Worm (Caenorhabditis elegans) whole organism, L3 larva: Measurements from ENCODE around the gene T05B4.8.

ENCODE experiments used
- R02D3.7 ChIP-seq: fragments of 150-350 bp; optimal IDR thresholded peaks from 2 replicates; lab custom pipeline; 2014; ENCODE audit warnings: missing biosample characterization, missing genetic modification characterization
- ZK546.5 ChIP-seq: sonication (generic microtip); optimal IDR thresholded peaks from 2 replicates; lab custom pipeline; 2017; ENCODE audit warnings: missing biosample characterization, missing genetic modification characterization
- aly-2 ChIP-seq: fragments of 150-350 bp; optimal IDR thresholded peaks from 2 replicates; lab custom pipeline; 2014; ENCODE audit warnings: missing biosample characterization, missing genetic modification characterization
- ama-1 ChIP-seq: fragments of 150-350 bp; optimal IDR thresholded peaks from 2 replicates; lab custom pipeline; 2018
- ceh-28 ChIP-seq: fragments of 150-350 bp; optimal IDR thresholded peaks from 2 replicates; lab custom pipeline; 2014; ENCODE audit warnings: missing biosample characterization, missing genetic modification reagents, missing genetic modification characterization
- ceh-82 ChIP-seq: fragments of 150-350 bp; optimal IDR thresholded peaks from 2 replicates; lab custom pipeline; 2014; ENCODE audit warnings: missing biosample characterization, missing genetic modification characterization
- daf-12 ChIP-seq: fragments of 150-350 bp; optimal IDR thresholded peaks from 2 replicates; lab custom pipeline; 2014; ENCODE audit warnings: missing biosample characterization, missing genetic modification reagents, missing genetic modification characterization
- egl-27 ChIP-seq: sonication (generic microtip); optimal IDR thresholded peaks from 4 replicates; lab custom pipeline; 2017; ENCODE audit warnings: missing biosample characterization, missing genetic modification reagents, missing genetic modification characterization
- egl-5 ChIP-seq: fragments of 150-350 bp; optimal IDR thresholded peaks from 2 replicates; lab custom pipeline; 2017; ENCODE audit warnings: missing biosample characterization, missing genetic modification reagents, missing genetic modification characterization, inconsistent platforms
- elt-1 ChIP-seq: fragments of 150-350 bp; optimal IDR thresholded peaks from 2 replicates; lab custom pipeline; 2014; ENCODE audit warnings: missing biosample characterization, missing genetic modification characterization
- elt-2 ChIP-seq: sonication (generic microtip); optimal IDR thresholded peaks from 2 replicates; lab custom pipeline; 2016; ENCODE audit warnings: missing genetic modification reagents, mild to moderate bottlenecking, missing genetic modification characterization, missing compliant biosample characterization
- eor-1 ChIP-seq, 2 experiments: fragments of 150-350 bp; optimal IDR thresholded peaks; 2 replicates each; lab custom pipeline; 2014 to 2018; ENCODE audit warnings: missing biosample characterization in 2 of 2, missing genetic modification characterization in 2 of 2
- fkh-10 ChIP-seq: sonication (generic microtip); optimal IDR thresholded peaks from 2 replicates; lab custom pipeline; 2017; ENCODE audit warnings: missing biosample characterization, missing genetic modification reagents, missing genetic modification characterization
- fkh-2 ChIP-seq: fragments of 150-350 bp; optimal IDR thresholded peaks from 2 replicates; lab custom pipeline; 2014; ENCODE audit warnings: missing biosample characterization, missing genetic modification reagents, missing genetic modification characterization
- fos-1 ChIP-seq: fragments of 150-350 bp; optimal IDR thresholded peaks from 2 replicates; lab custom pipeline; 2014; ENCODE audit warnings: missing biosample characterization, missing genetic modification characterization
- hmg-11 ChIP-seq: sonication (generic microtip); optimal IDR thresholded peaks from 2 replicates; lab custom pipeline; 2016; ENCODE audit warnings: missing genetic modification characterization, missing compliant biosample characterization
- jun-1 ChIP-seq: fragments of 150-350 bp; optimal IDR thresholded peaks from 2 replicates; lab custom pipeline; 2014; ENCODE audit warnings: missing biosample characterization, missing genetic modification reagents, missing genetic modification characterization
- lin-15B ChIP-seq: fragments of 150-350 bp; optimal IDR thresholded peaks from 2 replicates; lab custom pipeline; 2014; ENCODE audit warnings: missing biosample characterization, missing genetic modification characterization
- lin-39 ChIP-seq: fragments of 150-350 bp; optimal IDR thresholded peaks from 2 replicates; lab custom pipeline; 2018; ENCODE audit warnings: missing biosample characterization, missing genetic modification reagents, missing genetic modification characterization
- lsy-12 ChIP-seq: sonication (generic microtip); optimal IDR thresholded peaks from 2 replicates; lab custom pipeline; 2016; ENCODE audit warnings: mild to moderate bottlenecking, missing genetic modification characterization, missing compliant biosample characterization
- mdl-1 ChIP-seq: fragments of 150-350 bp; optimal IDR thresholded peaks from 2 replicates; lab custom pipeline; 2014; ENCODE audit warnings: missing biosample characterization, missing genetic modification characterization
- mml-1 ChIP-seq: fragments of 150-350 bp; sonication (generic microtip); optimal IDR thresholded peaks from 3 replicates; lab custom pipeline; 2014; ENCODE audit warnings: missing biosample characterization, missing genetic modification characterization
- nfya-1 ChIP-seq: sonication (generic microtip); optimal IDR thresholded peaks from 2 replicates; lab custom pipeline; 2017; ENCODE audit warnings: missing genetic modification characterization, mild to moderate bottlenecking, missing compliant biosample characterization, antibody characterized with exemption, moderate library complexity; ENCODE audit not compliant: insufficient read depth
- nhr-11 ChIP-seq: fragments of 150-350 bp; optimal IDR thresholded peaks from 2 replicates; lab custom pipeline; 2014; ENCODE audit warnings: missing biosample characterization, missing genetic modification characterization
- nhr-12 ChIP-seq: fragments of 150-350 bp; optimal IDR thresholded peaks from 2 replicates; lab custom pipeline; 2014; ENCODE audit warnings: missing biosample characterization, missing genetic modification characterization
- nhr-23 ChIP-seq: fragments of 150-350 bp; optimal IDR thresholded peaks from 2 replicates; lab custom pipeline; 2014; ENCODE audit warnings: missing biosample characterization, missing genetic modification reagents, missing genetic modification characterization
- nhr-237 ChIP-seq: fragments of 150-350 bp; optimal IDR thresholded peaks from 2 replicates; lab custom pipeline; 2014; ENCODE audit warnings: missing biosample characterization, missing genetic modification characterization
- nhr-25 ChIP-seq: sonication (generic microtip); optimal IDR thresholded peaks from 2 replicates; lab custom pipeline; 2017; ENCODE audit warnings: missing biosample characterization, missing genetic modification characterization
- nhr-43 ChIP-seq: sonication (generic microtip); optimal IDR thresholded peaks from 2 replicates; lab custom pipeline; 2016; ENCODE audit warnings: mild to moderate bottlenecking, missing genetic modification characterization, missing compliant biosample characterization; ENCODE audit not compliant: poor library complexity, severe bottlenecking
- nhr-67 ChIP-seq: fragments of 150-350 bp; optimal IDR thresholded peaks from 2 replicates; lab custom pipeline; 2014; ENCODE audit warnings: missing biosample characterization, missing genetic modification characterization
- nhr-76 ChIP-seq: fragments of 150-350 bp; sonication (generic microtip); optimal IDR thresholded peaks from 5 replicates; lab custom pipeline; 2014; ENCODE audit warnings: missing biosample characterization, missing genetic modification characterization
- nhr-77 ChIP-seq: fragments of 150-350 bp; optimal IDR thresholded peaks from 2 replicates; lab custom pipeline; 2014; ENCODE audit warnings: missing biosample characterization, missing genetic modification characterization
- pha-4 ChIP-seq: fragments of 150-350 bp; optimal IDR thresholded peaks from 2 replicates; lab custom pipeline; 2014; ENCODE audit warnings: missing biosample characterization, missing genetic modification reagents, missing genetic modification characterization
- pqm-1 ChIP-seq: fragments of 150-350 bp; optimal IDR thresholded peaks from 2 replicates; lab custom pipeline; 2017; ENCODE audit warnings: missing biosample characterization, missing genetic modification characterization, inconsistent platforms
- sea-2 ChIP-seq: fragments of 150-350 bp; sonication (generic microtip); optimal IDR thresholded peaks from 4 replicates; lab custom pipeline; 2014; ENCODE audit warnings: missing biosample characterization, missing genetic modification reagents, missing genetic modification characterization
- skn-1 ChIP-seq: fragments of 150-350 bp; optimal IDR thresholded peaks from 2 replicates; lab custom pipeline; 2014; ENCODE audit warnings: missing biosample characterization, missing genetic modification characterization
- snpc-4 ChIP-seq: fragments of 150-350 bp; optimal IDR thresholded peaks from 2 replicates; lab custom pipeline; 2014; ENCODE audit warnings: missing biosample characterization, missing genetic modification characterization
- tbx-2 ChIP-seq: sonication (generic microtip); optimal IDR thresholded peaks from 2 replicates; lab custom pipeline; 2016; ENCODE audit warnings: mild to moderate bottlenecking, missing genetic modification characterization, missing compliant biosample characterization
- unc-39 ChIP-seq: sonication (generic microtip); optimal IDR thresholded peaks from 4 replicates; lab custom pipeline; 2017; ENCODE audit warnings: missing biosample characterization, missing genetic modification characterization
- unc-62 ChIP-seq: fragments of 150-350 bp; sonication (generic microtip); optimal IDR thresholded peaks from 4 replicates; lab custom pipeline; 2014; ENCODE audit warnings: missing biosample characterization, missing genetic modification reagents, missing genetic modification characterization
- zag-1 ChIP-seq: fragments of 150-350 bp; optimal IDR thresholded peaks from 2 replicates; lab custom pipeline; 2014; ENCODE audit warnings: missing biosample characterization, missing genetic modification characterization
- ztf-11 ChIP-seq: fragments of 150-350 bp; optimal IDR thresholded peaks from 2 replicates; lab custom pipeline; 2014; ENCODE audit warnings: missing biosample characterization, missing genetic modification characterization
- ztf-4 ChIP-seq: fragments of 150-350 bp; optimal IDR thresholded peaks from 2 replicates; lab custom pipeline; 2014; ENCODE audit warnings: missing biosample characterization, missing genetic modification characterization

T05B4.8 gene

ce11 chrV:4143034-4143433 is 27.1 kb upstream of the T05B4.8 start:
- TF ChIP-seq fkh-10 = peak; percentile 55
- peak; percentile 99 for TF ChIP-seq egl-5 (tag; lab: Kevin White, UChicago)
- TF ChIP-seq daf-12 (tag; lab: Kevin White, UChicago) = no peak
- peak; percentile 85 for TF ChIP-seq pha-4 (tag; lab: Kevin White, UChicago)
- TF ChIP-seq ceh-28 (tag; lab: Kevin White, UChicago) = peak; percentile 63
- peak; percentile 47 for TF ChIP-seq lsy-12
- peak; percentile 87 for TF ChIP-seq nhr-23 (tag; lab: Kevin White, UChicago)
- TF ChIP-seq unc-39 = no peak
- no peak for TF ChIP-seq zag-1 (tag; lab: Kevin White, UChicago)
- no peak for TF ChIP-seq skn-1
- TF ChIP-seq nfya-1 (tag; lab: Kevin White, UChicago) = peak; percentile 89
- TF ChIP-seq lin-39 (tag; lab: Kevin White, UChicago) = peak; percentile 67
- TF ChIP-seq nhr-25 (tag; lab: Kevin White, UChicago) = peak; percentile 79
- no peak for TF ChIP-seq eor-1 (tag; optimal IDR thresholded peaks at IDR 0.05; lab: Kevin White, UChicago)
- TF ChIP-seq hmg-11 (tag; lab: Kevin White, UChicago) = peak; percentile 57
- no peak for TF ChIP-seq ZK546.5
- TF ChIP-seq nhr-12 (tag; lab: Kevin White, UChicago) = no peak
- TF ChIP-seq nhr-77 (tag; lab: Kevin White, UChicago) = no peak
- no peak for TF ChIP-seq ceh-82 (tag; lab: Kevin White, UChicago)
- TF ChIP-seq snpc-4 (tag; lab: Kevin White, UChicago) = peak; percentile 67
- no peak for TF ChIP-seq aly-2 (tag; lab: Kevin White, UChicago)
- peak; percentile 87 for TF ChIP-seq pqm-1 (tag; lab: Kevin White, UChicago)
- TF ChIP-seq nhr-43 = peak; percentile 54
- TF ChIP-seq nhr-76 = no peak
- TF ChIP-seq jun-1 (tag; lab: Kevin White, UChicago) = peak; percentile 71
- no peak for TF ChIP-seq mml-1 (tag; lab: Kevin White, UChicago)
- no peak for TF ChIP-seq fkh-2 (tag; lab: Kevin White, UChicago)
- peak; percentile 80 for TF ChIP-seq lin-15B
- no peak for TF ChIP-seq nhr-11 (tag; lab: Kevin White, UChicago)
- TF ChIP-seq elt-2 (tag; lab: Kevin White, UChicago) = peak; percentile 88
- no peak for TF ChIP-seq fos-1 (tag; lab: Kevin White, UChicago)
- no peak for TF ChIP-seq nhr-237 (tag; lab: Kevin White, UChicago)
- TF ChIP-seq ztf-11 (tag; lab: Kevin White, UChicago) = no peak
- no peak for TF ChIP-seq unc-62
- TF ChIP-seq, all 47 proteins: peak for 16

ce11 chrV:4138688-4139087 is 22.7 kb upstream of the T05B4.8 start, which contains the start of gene lgc-29:
TSS of gene lgc-29 (plus strand) at chrV:4138988.
- TF ChIP-seq lin-39 (tag; lab: Kevin White, UChicago) = no peak
- TF ChIP-seq, all 47 proteins: peak for 0

- no peak for TF ChIP-seq hmg-11 (tag; lab: Kevin White, UChicago)
- TF ChIP-seq nhr-237 (tag; lab: Kevin White, UChicago) = no peak
- no peak for TF ChIP-seq ceh-82 (tag; lab: Kevin White, UChicago)
- TF ChIP-seq lsy-12 = no peak
- TF ChIP-seq egl-27 = no peak
- no peak for TF ChIP-seq lin-39 (tag; lab: Kevin White, UChicago)
- no peak for TF ChIP-seq tbx-2 (tag; lab: Kevin White, UChicago)
- TF ChIP-seq nhr-43 = no peak
- TF ChIP-seq nfya-1 (tag; lab: Kevin White, UChicago) = no peak
- TF ChIP-seq, all 47 proteins: peak for 0
Measured at ce11 chrV:4134728-4135127, 18.8 kb upstream of the T05B4.8 start, which contains the start of gene lgc-1. TSS of gene lgc-1 (plus strand) at chrV:4135028.

ce11 chrV:4131471-4131939 is 15.5 kb upstream of the T05B4.8 start, which contains the start of gene nhr-57:
TSS of gene nhr-57 (plus strand) at chrV:4131889.
- TF ChIP-seq lin-15B (no peak), elt-1 (tag; lab: Kevin White, UChicago) (no peak), eor-1 (tag; optimal IDR thresholded peaks at IDR 0.05; lab: Kevin White, UChicago) (no peak), zag-1 (tag; lab: Kevin White, UChicago) (no peak), mdl-1 (tag; lab: Kevin White, UChicago) (peak; percentile 28), nhr-25 (tag; lab: Kevin White, UChicago) (peak; percentile 77), ztf-4 (tag; lab: Kevin White, UChicago) (no peak), elt-2 (tag; lab: Kevin White, UChicago) (peak; percentile 82), nhr-237 (tag; lab: Kevin White, UChicago) (no peak), fos-1 (tag; lab: Kevin White, UChicago) (no peak), egl-5 (tag; lab: Kevin White, UChicago) (peak; percentile 65), mml-1 (tag; lab: Kevin White, UChicago) (no peak), sea-2 (GFP tag; lab: Kevin White, UChicago) (no peak), ceh-28 (tag; lab: Kevin White, UChicago) (peak; percentile 73), hmg-11 (tag; lab: Kevin White, UChicago) (no peak), tbx-2 (tag; lab: Kevin White, UChicago) (no peak), R02D3.7 (tag; lab: Kevin White, UChicago) (no peak), nhr-43 (peak; percentile 81), fkh-10 (no peak), ama-1 (lab: Kevin White, UChicago) (peak; percentile 26), pqm-1 (tag; lab: Kevin White, UChicago) (peak; percentile 74), pha-4 (tag; lab: Kevin White, UChicago) (peak; percentile 98), nhr-76 (no peak), skn-1 (peak; percentile 84), nhr-77 (tag; lab: Kevin White, UChicago) (no peak), nhr-67 (tag; lab: Kevin White, UChicago) (no peak), unc-62 (no peak), lin-39 (tag; lab: Kevin White, UChicago) (peak; percentile 53), nhr-11 (tag; lab: Kevin White, UChicago) (no peak), ZK546.5 (no peak)
